Fruit fly (Drosophila melanogaster): ENCODE results near the gene Aos1.

Aos1 gene

dm6 chr3R:12459879-12460522 is 26.4 kb upstream of the Aos1 start, which contains the start of the genes CG5961 and Polr3C (continued):
- TF ChIP-seq gem (tag; optimal IDR thresholded peaks at IDR 0.05) (no peak), kah (GFP tag; optimal IDR thresholded peaks at IDR 0.05) (peak; percentile 67), eyg (GFP tag; optimal IDR thresholded peaks at IDR 0.05) (no peak), vvl (GFP tag; IDR thresholded peaks at IDR 0.05) (no peak), twi (tag; optimal IDR thresholded peaks at IDR 0.05) (no peak), fru (optimal IDR thresholded peaks at IDR 0.05) (no peak), sens (GFP tag) (peak; percentile 27), mirr (GFP tag; optimal IDR thresholded peaks at IDR 0.05) (no peak), CG16779 (GFP tag; IDR thresholded peaks at IDR 0.05) (no peak), cato (GFP tag; optimal IDR thresholded peaks at IDR 0.05; ENCODE audit: borderline replicate concordance) (no peak), CG14710 (tag; optimal IDR thresholded peaks at IDR 0.05) (peak; percentile 56), slp2 (GFP tag; optimal IDR thresholded peaks at IDR 0.05) (no peak), CG9609 (GFP tag; optimal IDR thresholded peaks at IDR 0.05) (no peak), CG3838 (GFP tag; optimal IDR thresholded peaks at IDR 0.05) (no peak), unc-4 (GFP tag; IDR thresholded peaks at IDR 0.05; ENCODE audit: partially characterized antibody) (peak; percentile 43; the same call in 1 of the 2 replicates), chinmo (GFP tag; IDR thresholded peaks at IDR 0.05; ENCODE audit: partially characterized antibody) (0 out of 4 replicates have a peak, but pooled peaks have one; percentile 55), Mad (GFP tag; optimal IDR thresholded peaks at IDR 0.05) (no peak), zfh2 (GFP tag; optimal IDR thresholded peaks at IDR 0.05) (no peak), Blimp-1 (GFP tag; optimal IDR thresholded peaks at IDR 0.05) (no peak), C15 (GFP tag; IDR thresholded peaks at IDR 0.05) (no peak), Dp (GFP tag; optimal IDR thresholded peaks at IDR 0.05) (peak; percentile 71), pho (GFP tag; optimal IDR thresholded peaks at IDR 0.05) (no peak), pzg (GFP tag; optimal IDR thresholded peaks at IDR 0.05) (peak; percentile 63), dmrt11E (tag; optimal IDR thresholded peaks at IDR 0.05) (no peak), CG3163 (GFP tag; optimal IDR thresholded peaks at IDR 0.05) (peak; percentile 35), Atf-2 (GFP tag; optimal IDR thresholded peaks at IDR 0.05) (no peak), bab2 (GFP tag; optimal IDR thresholded peaks at IDR 0.05) (no peak), E2f2 (GFP tag; IDR thresholded peaks at IDR 0.05) (peak; percentile 75), CG9797 (GFP tag; optimal IDR thresholded peaks at IDR 0.05) (peak; percentile 62), CG18764 (GFP tag; optimal IDR thresholded peaks at IDR 0.05) (no peak), Fer1 (GFP tag; optimal IDR thresholded peaks at IDR 0.05) (peak; percentile 27), CG17186 (GFP tag; optimal IDR thresholded peaks at IDR 0.05) (peak; percentile 26), jigr1 (GFP tag; IDR thresholded peaks at IDR 0.05) (no peak), CG12942 (GFP tag; optimal IDR thresholded peaks at IDR 0.05) (no peak), CG6654 (GFP tag; optimal IDR thresholded peaks at IDR 0.05) (no peak), Dip3 (GFP tag; optimal IDR thresholded peaks at IDR 0.05) (no peak), Med (GFP tag) (peak; percentile 74), Pdp1 (GFP tag; optimal IDR thresholded peaks at IDR 0.05) (no peak), psq (GFP tag; optimal IDR thresholded peaks at IDR 0.05) (peak; percentile 80), bbx (GFP tag; IDR thresholded peaks at IDR 0.05; ENCODE audit: partially characterized antibody) (0 out of 2 replicates have a peak, but pooled peaks have one; percentile 31), slbo (GFP tag; IDR thresholded peaks at IDR 0.05) (no peak), CG34376 (GFP tag; optimal IDR thresholded peaks at IDR 0.05) (peak; percentile 24), CG12659 (GFP tag; optimal IDR thresholded peaks at IDR 0.05) (peak; percentile 35), ken (GFP tag; IDR thresholded peaks at IDR 0.05) (no peak), nmo (GFP tag; optimal IDR thresholded peaks at IDR 0.05) (peak; percentile 42), D (optimal IDR thresholded peaks at IDR 0.05) (no peak), D (GFP tag; optimal IDR thresholded peaks at IDR 0.05) (no peak), CG2129 (GFP tag; IDR thresholded peaks at IDR 0.05; ENCODE audit: partially characterized antibody) (0 out of 2 replicates have a peak, but pooled peaks have one; percentile 25), CG31224 (GFP tag; IDR thresholded peaks at IDR 0.05) (no peak), CG1603 (tag; optimal IDR thresholded peaks at IDR 0.05) (no peak)
